Fruit fly (Drosophila melanogaster) whole organism, embryonic: ENCODE measurements around the gene Gr63a.

ENCODE experiments used
- Awh ChIP-seq: fragments of 200-800 bp; sonication (Bioruptor generic); IDR thresholded peaks from 2 replicates; pipeline ENCODE4, ENCODE4 v1.3.6; 2022; ENCODE audit warnings: missing biosample characterization, missing genetic modification characterization
- BEAF-32 ChIP-seq: fragments of 200-800 bp; sonication (Bioruptor generic); optimal IDR thresholded peaks from 3 replicates; lab custom pipeline; 2017; ENCODE audit warnings: missing biosample characterization, missing genetic modification characterization, mild to moderate bottlenecking, moderate library complexity, missing genetic modification reagents
- CG10321 ChIP-seq: fragments of 200-800 bp; sonication (Bioruptor generic); IDR thresholded peaks from 2 replicates; pipeline ENCODE4 v1.3.6; 2022; ENCODE audit warnings: missing biosample characterization, missing genetic modification characterization
- CG10366 ChIP-seq: fragments of 200-800 bp; sonication (Bioruptor generic); IDR thresholded peaks from 2 replicates; pipeline ENCODE4 v1.3.6; 2022; ENCODE audit warnings: missing biosample characterization, missing genetic modification characterization
- CG10462 ChIP-seq: fragments of 200-800 bp; sonication (Bioruptor generic); optimal IDR thresholded peaks from 2 replicates; lab custom pipeline; 2016; ENCODE audit warnings: missing biosample characterization, missing genetic modification characterization
- CG1529 ChIP-seq: fragments of 200-800 bp; sonication (Bioruptor generic); optimal IDR thresholded peaks from 3 replicates; lab custom pipeline; 2018; ENCODE audit warnings: missing biosample characterization, missing genetic modification characterization
- CG15479 ChIP-seq: fragments of 200-800 bp; sonication (Bioruptor generic); optimal IDR thresholded peaks from 3 replicates; lab custom pipeline; 2019; ENCODE audit warnings: missing biosample characterization, mild to moderate bottlenecking, missing genetic modification characterization, moderate library complexity
- CG1832 ChIP-seq: fragments of 200-800 bp; sonication (Bioruptor generic); optimal IDR thresholded peaks from 2 replicates; lab custom pipeline; 2017; ENCODE audit warnings: missing biosample characterization, mild to moderate bottlenecking, missing genetic modification characterization, inconsistent platforms
- CG2116 ChIP-seq: fragments of 200-800 bp; sonication (Bioruptor generic); optimal IDR thresholded peaks from 3 replicates; lab custom pipeline; 2018; ENCODE audit warnings: missing biosample characterization, mild to moderate bottlenecking, missing genetic modification characterization
- CG3065 ChIP-seq: fragments of 200-800 bp; sonication (Bioruptor generic); optimal IDR thresholded peaks from 2 replicates; lab custom pipeline; 2016; ENCODE audit warnings: missing biosample characterization, missing genetic modification characterization
- CG34376 ChIP-seq: fragments of 200-800 bp; sonication (Bioruptor generic); optimal IDR thresholded peaks from 2 replicates; lab custom pipeline; 2018; ENCODE audit warnings: missing biosample characterization, mild to moderate bottlenecking, missing genetic modification characterization
- CG4617 ChIP-seq: fragments of 200-800 bp; sonication (Bioruptor generic); optimal IDR thresholded peaks from 3 replicates; lab custom pipeline; 2016; ENCODE audit warnings: missing biosample characterization, missing genetic modification characterization, borderline replicate concordance
- CG4854 ChIP-seq: fragments of 200-800 bp; sonication (Bioruptor generic); optimal IDR thresholded peaks from 2 replicates; lab custom pipeline; 2016; ENCODE audit warnings: missing biosample characterization, missing genetic modification characterization, inconsistent platforms
- CG6854 ChIP-seq: fragments of 200-800 bp; sonication (Bioruptor generic); optimal IDR thresholded peaks from 3 replicates; lab custom pipeline; 2017; ENCODE audit warnings: missing biosample characterization, mild to moderate bottlenecking, missing genetic modification characterization
- CG7963 ChIP-seq: fragments of 200-800 bp; sonication (Bioruptor generic); IDR thresholded peaks from 3 replicates; pipeline ENCODE4 v1.3.6; 2022; ENCODE audit warnings: missing biosample characterization, missing genetic modification characterization; ENCODE audit not compliant: partially characterized antibody
- CG7987 ChIP-seq: fragments of 200-800 bp; sonication (Bioruptor generic); optimal IDR thresholded peaks from 2 replicates; lab custom pipeline; 2018; ENCODE audit warnings: missing biosample characterization, mild to moderate bottlenecking, missing genetic modification characterization, moderate library complexity
- CG8924 ChIP-seq: fragments of 200-800 bp; optimal IDR thresholded peaks from 3 replicates; lab custom pipeline; 2019; ENCODE audit warnings: missing biosample characterization, mild to moderate bottlenecking, missing genetic modification characterization, moderate library complexity
- CG9437 ChIP-seq: fragments of 200-800 bp; sonication (Bioruptor generic); optimal IDR thresholded peaks from 2 replicates; lab custom pipeline; 2018; ENCODE audit warnings: missing biosample characterization, mild to moderate bottlenecking, missing genetic modification characterization
- CG9609 ChIP-seq: fragments of 200-800 bp; sonication (Bioruptor generic); optimal IDR thresholded peaks from 3 replicates; lab custom pipeline; 2016; ENCODE audit warnings: missing biosample characterization, missing genetic modification characterization
- Deaf1 ChIP-seq: fragments of 200-800 bp; optimal IDR thresholded peaks from 3 replicates; lab custom pipeline; 2019; ENCODE audit warnings: missing biosample characterization, mild to moderate bottlenecking, missing genetic modification characterization, moderate library complexity
- Dfd ChIP-seq, 2 experiments: fragments of >200 bp; optimal IDR thresholded peaks; 2 replicates each; lab custom pipeline; 2017; ENCODE audit warnings: missing biosample characterization in 2 of 2, missing genetic modification characterization in 2 of 2
- HLHmδ ChIP-seq: fragments of 200-800 bp; sonication (Bioruptor generic); optimal IDR thresholded peaks from 2 replicates; lab custom pipeline; 2018; ENCODE audit warnings: missing biosample characterization, mild to moderate bottlenecking, missing genetic modification characterization, moderate library complexity
- HmgZ ChIP-seq: fragments of 200-800 bp; sonication (Bioruptor generic); optimal IDR thresholded peaks from 2 replicates; lab custom pipeline; 2018; ENCODE audit warnings: missing biosample characterization, mild to moderate bottlenecking, missing genetic modification characterization
- Hr3 ChIP-seq: fragments of 200-800 bp; sonication (Bioruptor generic); optimal IDR thresholded peaks from 3 replicates; lab custom pipeline; 2016; ENCODE audit warnings: missing biosample characterization, missing genetic modification characterization
- Mad ChIP-seq: fragments of 200-800 bp; sonication (Bioruptor generic); optimal IDR thresholded peaks from 2 replicates; lab custom pipeline; 2016; ENCODE audit warnings: missing biosample characterization, missing genetic modification characterization
- Nf-YC ChIP-seq: fragments of 200-800 bp; optimal IDR thresholded peaks from 3 replicates; lab custom pipeline; 2019; ENCODE audit warnings: missing biosample characterization, mild to moderate bottlenecking, missing genetic modification characterization, moderate library complexity
- PHDP ChIP-seq: fragments of 200-800 bp; sonication (Bioruptor generic); optimal IDR thresholded peaks from 3 replicates; lab custom pipeline; 2018; ENCODE audit warnings: missing biosample characterization, mild to moderate bottlenecking, missing genetic modification characterization, moderate library complexity
- Scr ChIP-seq: fragments of 200-800 bp; sonication (Bioruptor generic); IDR thresholded peaks from 2 replicates; pipeline ENCODE4 v1.3.6; 2022; ENCODE audit warnings: missing biosample characterization, missing genetic modification characterization; ENCODE audit not compliant: partially characterized antibody
- Six4 ChIP-seq: fragments of 200-800 bp; sonication (Bioruptor generic); optimal IDR thresholded peaks from 2 replicates; lab custom pipeline; 2016; ENCODE audit warnings: missing biosample characterization, missing genetic modification characterization
- Sox100B ChIP-seq: fragments of 200-800 bp; sonication (Bioruptor generic); optimal IDR thresholded peaks from 3 replicates; lab custom pipeline; 2018; ENCODE audit warnings: missing biosample characterization, mild to moderate bottlenecking, missing genetic modification characterization
- Trl ChIP-seq, 3 experiments: fragments of >200 bp in 2 of 3; fragments of 200-800 bp in 1 of 3; sonication (Bioruptor generic) in 1 of 3; optimal IDR thresholded peaks; 2 replicates in 1 of 3; 3 replicates in 2 of 3; lab custom pipeline; 2016 to 2017; ENCODE audit warnings: missing biosample characterization in 1 of 3, missing genetic modification characterization in 1 of 3
- ab ChIP-seq: fragments of 200-800 bp; sonication (Bioruptor generic); optimal IDR thresholded peaks from 2 replicates; lab custom pipeline; 2016; ENCODE audit warnings: missing biosample characterization, missing genetic modification characterization
- amos ChIP-seq: fragments of 200-800 bp; sonication (Bioruptor generic); IDR thresholded peaks from 2 replicates; pipeline ENCODE4 v1.3.6; 2022; ENCODE audit warnings: missing biosample characterization, missing genetic modification characterization; ENCODE audit not compliant: partially characterized antibody
- ara ChIP-seq: fragments of 200-800 bp; sonication (Bioruptor generic); IDR thresholded peaks from 2 replicates; pipeline ENCODE4 v1.3.6; 2022; ENCODE audit warnings: missing biosample characterization, missing genetic modification characterization
- bab2 ChIP-seq: fragments of 200-800 bp; sonication (Bioruptor generic); optimal IDR thresholded peaks from 2 replicates; lab custom pipeline; 2016; ENCODE audit warnings: missing biosample characterization, missing genetic modification characterization
- bbx ChIP-seq: fragments of 200-800 bp; sonication (Bioruptor generic); IDR thresholded peaks from 2 replicates; pipeline ENCODE4 v1.3.6; 2022; ENCODE audit warnings: missing biosample characterization, missing genetic modification characterization; ENCODE audit not compliant: partially characterized antibody
- cato ChIP-seq: fragments of 200-800 bp; sonication (Bioruptor generic); optimal IDR thresholded peaks from 2 replicates; lab custom pipeline; 2016; ENCODE audit warnings: missing biosample characterization, missing genetic modification characterization, borderline replicate concordance
- dmrt99B ChIP-seq: fragments of 200-800 bp; sonication (Bioruptor generic); optimal IDR thresholded peaks from 2 replicates; lab custom pipeline; 2018; ENCODE audit warnings: missing biosample characterization, mild to moderate bottlenecking, missing genetic modification characterization, moderate library complexity
- ems ChIP-seq: fragments of 200-800 bp; sonication (Bioruptor generic); optimal IDR thresholded peaks from 3 replicates; lab custom pipeline; 2016; ENCODE audit warnings: missing biosample characterization, missing genetic modification characterization
- fd102C ChIP-seq: fragments of 200-800 bp; sonication (Bioruptor generic); optimal IDR thresholded peaks from 2 replicates; lab custom pipeline; 2018; ENCODE audit warnings: missing biosample characterization, mild to moderate bottlenecking, missing genetic modification characterization, moderate library complexity
- grn ChIP-seq: fragments of 200-800 bp; sonication (Bioruptor generic); optimal IDR thresholded peaks from 3 replicates; lab custom pipeline; 2017; ENCODE audit warnings: missing biosample characterization, missing genetic modification characterization
- klu ChIP-seq: fragments of 200-800 bp; sonication (Bioruptor generic); IDR thresholded peaks from 2 replicates; pipeline ENCODE4 v1.3.6; 2022; ENCODE audit warnings: missing biosample characterization, missing genetic modification characterization
- lab ChIP-seq: fragments of 200-800 bp; sonication (Bioruptor generic); optimal IDR thresholded peaks from 3 replicates; lab custom pipeline; 2017; ENCODE audit warnings: missing biosample characterization, missing genetic modification characterization, mild to moderate bottlenecking, moderate library complexity, missing genetic modification reagents
- sim ChIP-seq: fragments of 200-800 bp; sonication (Bioruptor generic); IDR thresholded peaks from 2 replicates; pipeline ENCODE4 v1.3.6; 2022; ENCODE audit warnings: missing biosample characterization, missing genetic modification characterization
- tna ChIP-seq: fragments of 200-800 bp; sonication (Bioruptor generic); IDR thresholded peaks from 2 replicates; pipeline ENCODE4 v1.3.6; 2022; ENCODE audit warnings: missing biosample characterization, missing genetic modification characterization; ENCODE audit not compliant: partially characterized antibody
- wor ChIP-seq: fragments of 200-800 bp; sonication (Bioruptor generic); IDR thresholded peaks from 2 replicates; pipeline ENCODE4 v1.3.6; 2022; ENCODE audit warnings: missing biosample characterization, missing genetic modification characterization
- zen2 ChIP-seq: fragments of 200-800 bp; sonication (Bioruptor generic); IDR thresholded peaks from 3 replicates; pipeline ENCODE4 v1.3.6; 2022; ENCODE audit warnings: missing biosample characterization, missing genetic modification characterization; ENCODE audit not compliant: partially characterized antibody
- zf30C ChIP-seq: fragments of 200-800 bp; sonication (Bioruptor generic); optimal IDR thresholded peaks from 3 replicates; lab custom pipeline; 2018; ENCODE audit warnings: missing biosample characterization, mild to moderate bottlenecking, missing genetic modification characterization

The Gr63a gene

DNA sequence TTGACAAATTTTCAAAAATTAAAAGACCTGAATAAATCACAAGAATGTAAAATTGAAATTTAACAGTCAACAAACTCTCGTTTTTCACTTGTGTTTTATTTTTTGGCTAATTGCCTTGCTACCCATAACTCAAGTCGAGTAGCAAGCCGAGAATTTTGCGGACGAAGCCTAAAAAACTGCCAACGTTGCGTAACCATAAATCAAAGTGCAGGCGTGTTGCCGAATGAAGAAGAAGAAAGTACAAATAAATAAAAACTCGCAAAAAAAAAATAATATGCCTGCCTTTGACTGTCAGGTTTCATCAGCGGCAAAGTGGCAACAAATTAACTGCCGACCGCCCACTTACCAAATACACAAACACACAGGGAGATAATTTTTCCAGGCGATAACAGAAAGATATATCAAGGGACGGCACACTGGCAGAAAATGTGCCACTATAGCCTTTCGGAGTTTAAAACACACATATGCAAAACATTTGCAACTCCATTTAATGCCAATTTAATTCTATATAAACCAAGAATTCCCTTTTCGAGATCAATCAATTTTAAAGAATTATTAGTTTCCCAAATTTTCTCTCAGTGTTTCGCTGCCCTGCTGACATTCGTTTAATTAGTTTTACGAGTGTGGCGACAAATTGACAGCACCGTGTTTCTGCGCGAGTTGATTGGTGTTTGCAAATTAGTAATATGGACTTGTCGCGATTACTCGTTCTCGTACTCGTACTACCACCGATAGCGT is 32.0 kb upstream of the Gr63a start (continued):
- peak; percentile 42 for TF ChIP-seq CG7987 (GFP tag; lab: Kevin White, UChicago)
- no peak for TF ChIP-seq Dfd (GFP tag; optimal IDR thresholded peaks at IDR 0.05; lab: Kevin White, UChicago)
- TF ChIP-seq ems (GFP tag; lab: Kevin White, UChicago): peak; percentile 73
- TF ChIP-seq ara (GFP tag; lab: Robert Waterston, UW): peak; percentile 62; the same call in 1 of the 2 replicates
- TF ChIP-seq tna (GFP tag; lab: Robert Waterston, UW): no peak
- peak; percentile 56 for TF ChIP-seq CG1529 (GFP tag; lab: Kevin White, UChicago)
- peak; percentile 70 for TF ChIP-seq Nf-YC (tag; lab: Kevin White, UChicago)
- TF ChIP-seq amos (GFP tag; lab: Robert Waterston, UW): no peak
- no peak for TF ChIP-seq zen2 (GFP tag; lab: Robert Waterston, UW)
- TF ChIP-seq cato (GFP tag; lab: Kevin White, UChicago): peak; percentile 42
- TF ChIP-seq klu: peak; percentile 79
- no peak for TF ChIP-seq Scr (GFP tag; lab: Robert Waterston, UW)
- peak; percentile 54 for TF ChIP-seq CG10462
- TF ChIP-seq grn (GFP tag; lab: Kevin White, UChicago): peak; percentile 3
- peak; percentile 67 for TF ChIP-seq CG6854
- peak; percentile 53 for TF ChIP-seq Mad (GFP tag; lab: Kevin White, UChicago)
- TF ChIP-seq CG15479 (GFP tag; lab: Kevin White, UChicago): peak; percentile 22
- TF ChIP-seq lab (GFP tag; lab: Kevin White, UChicago): peak; percentile 95
- peak; percentile 55 for TF ChIP-seq Six4 (GFP tag; lab: Kevin White, UChicago)
- TF ChIP-seq HmgZ (tag; lab: Kevin White, UChicago): peak; percentile 95
- TF ChIP-seq dmrt99B (tag; lab: Kevin White, UChicago): peak; percentile 85
- peak; percentile 89 for TF ChIP-seq bab2 (GFP tag; lab: Kevin White, UChicago)
- no peak for TF ChIP-seq CG7963 (GFP tag; lab: Robert Waterston, UW)
- peak; percentile 88 for TF ChIP-seq CG8924 (tag; lab: Kevin White, UChicago)
- peak; percentile 85 for TF ChIP-seq CG34376 (GFP tag; lab: Kevin White, UChicago)
- no peak for TF ChIP-seq bbx (GFP tag; lab: Robert Waterston, UW)
- TF ChIP-seq ab: peak; percentile 78
- peak; percentile 55 for TF ChIP-seq Deaf1 (tag; lab: Kevin White, UChicago)
- no peak for TF ChIP-seq CG1832
- no peak for TF ChIP-seq fd102C
- TF ChIP-seq HLHmδ (GFP tag; lab: Kevin White, UChicago): no peak
- peak; percentile 22 for TF ChIP-seq CG4617
- TF ChIP-seq sim: no peak; the same call in 1 of the 2 replicates
- TF ChIP-seq Awh: peak; percentile 70
- TF ChIP-seq CG4854 (GFP tag; lab: Kevin White, UChicago): peak; percentile 72
- TF ChIP-seq zf30C (GFP tag; lab: Kevin White, UChicago): peak; percentile 80
- peak; percentile 92 for TF ChIP-seq PHDP
- TF ChIP-seq Sox100B (GFP tag; lab: Kevin White, UChicago): peak; percentile 66
- TF ChIP-seq CG9437 (GFP tag; lab: Kevin White, UChicago): peak; percentile 63
- peak; percentile 45 for TF ChIP-seq CG2116 (GFP tag; lab: Kevin White, UChicago)
- peak; percentile 47; the same call in 1 of the 2 replicates for TF ChIP-seq CG10321 (GFP tag; lab: Robert Waterston, UW)
- TF ChIP-seq CG9609 (GFP tag; lab: Kevin White, UChicago): peak; percentile 86
- TF ChIP-seq wor (GFP tag; lab: Robert Waterston, UW): peak; percentile 72
- peak; percentile 90 for TF ChIP-seq CG10366 (GFP tag; lab: Robert Waterston, UW)
- TF ChIP-seq Trl (optimal IDR thresholded peaks at IDR 0.05; lab: Kevin White, UChicago): no peak
- peak; percentile 81 for TF ChIP-seq Trl (GFP tag; optimal IDR thresholded peaks at IDR 0.05; lab: Kevin White, UChicago)
- TF ChIP-seq BEAF-32 (GFP tag; lab: Kevin White, UChicago): no peak
- TF ChIP-seq CG3065: peak; percentile 32
- TF ChIP-seq Hr3 (GFP tag; lab: Kevin White, UChicago): peak; percentile 78
